Fruit fly (Drosophila melanogaster) whole organism, embryonic: Measurements from ENCODE around the gene Jhbp1.
A peak's percentile ranks its signal among the peaks of the same experiment; 100 is the strongest.

ENCODE experiments used
- Adf1 ChIP-seq: fragments of 200-800 bp; sonication (Bioruptor generic); IDR thresholded peaks from 2 replicates; pipeline ENCODE4 v1.3.6; 2022; ENCODE audit warnings: missing biosample characterization, missing genetic modification characterization
- Aef1 ChIP-seq: fragments of 200-800 bp; sonication (Bioruptor generic); IDR thresholded peaks from 3 replicates; pipeline ENCODE4 v1.3.6; 2022; ENCODE audit warnings: missing biosample characterization, missing genetic modification characterization
- Asciz ChIP-seq: fragments of 200-800 bp; sonication (Bioruptor generic); optimal IDR thresholded peaks from 2 replicates; lab custom pipeline; 2017; ENCODE audit warnings: missing biosample characterization, mild to moderate bottlenecking, missing genetic modification characterization, missing genetic modification reagents
- Blimp-1 ChIP-seq: fragments of 200-800 bp; sonication (Bioruptor generic); optimal IDR thresholded peaks from 3 replicates; lab custom pipeline; 2018; ENCODE audit warnings: missing biosample characterization, missing genetic modification characterization, mild to moderate bottlenecking, moderate library complexity, missing genetic modification reagents
- CG10979 ChIP-seq: fragments of 200-800 bp; sonication (Bioruptor generic); optimal IDR thresholded peaks from 2 replicates; lab custom pipeline; 2018; ENCODE audit warnings: missing biosample characterization, mild to moderate bottlenecking, missing genetic modification characterization, moderate library complexity
- CG12071 ChIP-seq: fragments of 200-800 bp; sonication (Bioruptor generic); optimal IDR thresholded peaks from 3 replicates; lab custom pipeline; 2018; ENCODE audit warnings: missing biosample characterization, mild to moderate bottlenecking, missing genetic modification characterization
- CG12155 ChIP-seq: fragments of 200-800 bp; sonication (Bioruptor generic); optimal IDR thresholded peaks from 3 replicates; lab custom pipeline; 2016; ENCODE audit warnings: missing biosample characterization, missing genetic modification characterization
- CG12942 ChIP-seq: fragments of 200-800 bp; sonication (Bioruptor generic); optimal IDR thresholded peaks from 3 replicates; lab custom pipeline; 2016; ENCODE audit warnings: missing biosample characterization, missing genetic modification characterization
- CG13287 ChIP-seq: fragments of 200-800 bp; sonication (Bioruptor generic); IDR thresholded peaks from 2 replicates; pipeline ENCODE4 v1.3.6; 2022; ENCODE audit warnings: missing biosample characterization, missing genetic modification characterization; ENCODE audit not compliant: partially characterized antibody
- CG13775 ChIP-seq: fragments of 200-800 bp; sonication (Bioruptor generic); optimal IDR thresholded peaks from 3 replicates; lab custom pipeline; 2017; ENCODE audit warnings: missing biosample characterization, mild to moderate bottlenecking, missing genetic modification characterization
- CG15479 ChIP-seq: fragments of 200-800 bp; sonication (Bioruptor generic); optimal IDR thresholded peaks from 3 replicates; lab custom pipeline; 2019; ENCODE audit warnings: missing biosample characterization, mild to moderate bottlenecking, missing genetic modification characterization, moderate library complexity
- CG17361 ChIP-seq: fragments of 200-800 bp; sonication (Bioruptor generic); IDR thresholded peaks from 3 replicates; pipeline ENCODE4 v1.3.6; 2022; ENCODE audit warnings: missing biosample characterization, missing genetic modification characterization
- CG2120 ChIP-seq: fragments of 200-800 bp; sonication (Bioruptor generic); optimal IDR thresholded peaks from 3 replicates; lab custom pipeline; 2016; ENCODE audit warnings: missing biosample characterization, missing genetic modification characterization
- CG2875 ChIP-seq: fragments of 200-800 bp; sonication (Bioruptor generic); optimal IDR thresholded peaks from 2 replicates; lab custom pipeline; 2017; ENCODE audit warnings: missing biosample characterization, mild to moderate bottlenecking, missing genetic modification characterization, missing genetic modification reagents
- CG30431 ChIP-seq: fragments of 200-800 bp; sonication (Bioruptor generic); optimal IDR thresholded peaks from 2 replicates; lab custom pipeline; 2017; ENCODE audit warnings: missing biosample characterization, missing genetic modification characterization
- CG3065 ChIP-seq: fragments of 200-800 bp; sonication (Bioruptor generic); optimal IDR thresholded peaks from 2 replicates; lab custom pipeline; 2016; ENCODE audit warnings: missing biosample characterization, missing genetic modification characterization
- CG43689 ChIP-seq: fragments of 200-800 bp; sonication (Bioruptor generic); IDR thresholded peaks from 2 replicates; pipeline ENCODE4 v1.3.6; 2022; ENCODE audit warnings: missing biosample characterization, missing genetic modification characterization
- CG4820 ChIP-seq: fragments of 200-800 bp; sonication (Bioruptor generic); optimal IDR thresholded peaks from 3 replicates; lab custom pipeline; 2016; ENCODE audit warnings: missing biosample characterization, missing genetic modification characterization
- CG7963 ChIP-seq: fragments of 200-800 bp; sonication (Bioruptor generic); IDR thresholded peaks from 3 replicates; pipeline ENCODE4 v1.3.6; 2022; ENCODE audit warnings: missing biosample characterization, missing genetic modification characterization; ENCODE audit not compliant: partially characterized antibody
- E2f2 ChIP-seq: fragments of 200-800 bp; sonication (Bioruptor generic); IDR thresholded peaks from 2 replicates; pipeline ENCODE4 v1.3.6; 2022; ENCODE audit warnings: missing biosample characterization, missing genetic modification characterization
- Hey ChIP-seq: fragments of 200-800 bp; sonication (Bioruptor generic); optimal IDR thresholded peaks from 3 replicates; lab custom pipeline; 2018; ENCODE audit warnings: missing biosample characterization, mild to moderate bottlenecking, missing genetic modification characterization
- Jarid2 ChIP-seq: fragments of 200-800 bp; sonication (Bioruptor generic); optimal IDR thresholded peaks from 3 replicates; lab custom pipeline; 2017; ENCODE audit warnings: mild to moderate bottlenecking, missing biosample characterization, missing genetic modification reagents, missing genetic modification characterization
- Mes4 ChIP-seq: fragments of 200-800 bp; sonication (Bioruptor generic); optimal IDR thresholded peaks from 2 replicates; lab custom pipeline; 2016; ENCODE audit warnings: missing biosample characterization, missing genetic modification characterization
- NfI ChIP-seq: fragments of 200-800 bp; sonication (Bioruptor generic); optimal IDR thresholded peaks from 3 replicates; lab custom pipeline; 2018; ENCODE audit warnings: missing biosample characterization, mild to moderate bottlenecking, missing genetic modification characterization, moderate library complexity
- Opbp ChIP-seq: fragments of 200-800 bp; sonication (Bioruptor generic); IDR thresholded peaks from 3 replicates; pipeline ENCODE4 v1.3.6; 2022; ENCODE audit warnings: missing biosample characterization, missing genetic modification characterization; ENCODE audit not compliant: partially characterized antibody
- Pdp1 ChIP-seq, 2 experiments: fragments of 200-800 bp; sonication (Bioruptor generic); optimal IDR thresholded peaks; 3 replicates each; lab custom pipeline; 2016; ENCODE audit warnings: missing biosample characterization in 2 of 2, missing genetic modification characterization in 2 of 2, mild to moderate bottlenecking in 1 of 2, moderate library complexity in 1 of 2
- Scr ChIP-seq: fragments of 200-800 bp; sonication (Bioruptor generic); IDR thresholded peaks from 2 replicates; pipeline ENCODE4 v1.3.6; 2022; ENCODE audit warnings: missing biosample characterization, missing genetic modification characterization; ENCODE audit not compliant: partially characterized antibody
- Sox102F ChIP-seq: fragments of 200-800 bp; sonication (Bioruptor generic); optimal IDR thresholded peaks from 2 replicates; lab custom pipeline; 2018; ENCODE audit warnings: missing biosample characterization, mild to moderate bottlenecking, missing genetic modification characterization, moderate library complexity
- TFAM ChIP-seq: fragments of 200-800 bp; sonication (Bioruptor generic); optimal IDR thresholded peaks from 2 replicates; lab custom pipeline; 2017; ENCODE audit warnings: missing biosample characterization, missing genetic modification characterization, inconsistent platforms
- Trl ChIP-seq, 3 experiments: fragments of >200 bp in 2 of 3; fragments of 200-800 bp in 1 of 3; sonication (Bioruptor generic) in 1 of 3; optimal IDR thresholded peaks; 2 replicates in 1 of 3; 3 replicates in 2 of 3; lab custom pipeline; 2016 to 2017; ENCODE audit warnings: missing biosample characterization in 1 of 3, missing genetic modification characterization in 1 of 3
- Vsx1 ChIP-seq: fragments of 200-800 bp; sonication (Bioruptor generic); optimal IDR thresholded peaks from 2 replicates; lab custom pipeline; 2017; ENCODE audit warnings: missing biosample characterization, mild to moderate bottlenecking, missing genetic modification characterization, missing genetic modification reagents
- bbx ChIP-seq: fragments of 200-800 bp; sonication (Bioruptor generic); IDR thresholded peaks from 2 replicates; pipeline ENCODE4 v1.3.6; 2022; ENCODE audit warnings: missing biosample characterization, missing genetic modification characterization; ENCODE audit not compliant: partially characterized antibody
- chn ChIP-seq: fragments of 200-800 bp; sonication (Bioruptor generic); optimal IDR thresholded peaks from 2 replicates; lab custom pipeline; 2016; ENCODE audit warnings: missing biosample characterization, missing genetic modification characterization
- crol ChIP-seq: fragments of 200-800 bp; sonication (Bioruptor generic); IDR thresholded peaks from 2 replicates; pipeline ENCODE4 v1.3.6; 2022; ENCODE audit warnings: missing biosample characterization, missing genetic modification characterization
- dmrt99B ChIP-seq: fragments of 200-800 bp; sonication (Bioruptor generic); optimal IDR thresholded peaks from 2 replicates; lab custom pipeline; 2018; ENCODE audit warnings: missing biosample characterization, mild to moderate bottlenecking, missing genetic modification characterization, moderate library complexity
- dysf ChIP-seq: fragments of 200-800 bp; sonication (Bioruptor generic); IDR thresholded peaks from 3 replicates; pipeline ENCODE4 v1.3.6; 2022; ENCODE audit warnings: missing biosample characterization, missing genetic modification characterization
- fd96Cb ChIP-seq: fragments of 200-800 bp; sonication (Bioruptor generic); optimal IDR thresholded peaks from 2 replicates; lab custom pipeline; 2018; ENCODE audit warnings: missing biosample characterization, mild to moderate bottlenecking, missing genetic modification characterization, moderate library complexity
- gt ChIP-seq: fragments of 200-800 bp; sonication (Bioruptor generic); IDR thresholded peaks from 2 replicates; pipeline ENCODE4 v1.3.6; 2022; ENCODE audit warnings: missing biosample characterization, missing genetic modification characterization
- hkb ChIP-seq, 2 experiments: fragments of 200-800 bp in 1 of 2; fragments of >200 bp in 1 of 2; sonication (Bioruptor generic) in 1 of 2; IDR thresholded peaks in 1 of 2; optimal IDR thresholded peaks in 1 of 2; 2 replicates each; pipeline versions ENCODE4 v1.3.6 to Lab custom; 2017 to 2022; ENCODE audit warnings: missing biosample characterization in 1 of 2, missing genetic modification characterization in 1 of 2
- nerfin-2 ChIP-seq: fragments of 200-800 bp; sonication (Bioruptor generic); IDR thresholded peaks from 2 replicates; pipeline ENCODE4 v1.3.6; 2022; ENCODE audit warnings: missing biosample characterization, missing genetic modification characterization; ENCODE audit not compliant: partially characterized antibody
- oc ChIP-seq: fragments of 200-800 bp; sonication (Bioruptor generic); optimal IDR thresholded peaks from 2 replicates; lab custom pipeline; 2018; ENCODE audit warnings: missing biosample characterization, mild to moderate bottlenecking, missing genetic modification characterization, moderate library complexity
- rib ChIP-seq: fragments of 200-800 bp; sonication (Bioruptor generic); IDR thresholded peaks from 2 replicates; pipeline ENCODE4 v1.3.6; 2022; ENCODE audit warnings: missing biosample characterization, missing genetic modification characterization
- salm ChIP-seq: fragments of 200-800 bp; sonication (Bioruptor generic); optimal IDR thresholded peaks from 2 replicates; lab custom pipeline; 2018; ENCODE audit warnings: missing biosample characterization, mild to moderate bottlenecking, missing genetic modification characterization
- shn ChIP-seq: fragments of 200-800 bp; sonication (Bioruptor generic); optimal IDR thresholded peaks from 3 replicates; lab custom pipeline; 2016; ENCODE audit warnings: missing biosample characterization, missing genetic modification characterization
- sima ChIP-seq: fragments of 200-800 bp; sonication (Bioruptor generic); optimal IDR thresholded peaks from 2 replicates; lab custom pipeline; 2016; ENCODE audit warnings: missing biosample characterization, missing genetic modification characterization
- slp2 ChIP-seq: fragments of 200-800 bp; sonication (Bioruptor generic); optimal IDR thresholded peaks from 2 replicates; lab custom pipeline; 2016; ENCODE audit warnings: missing biosample characterization, missing genetic modification characterization
- sob ChIP-seq: fragments of 200-800 bp; sonication (Bioruptor generic); IDR thresholded peaks from 2 replicates; pipeline ENCODE4 v1.3.6; 2022; ENCODE audit warnings: missing biosample characterization, missing genetic modification characterization
- sqz ChIP-seq: fragments of 200-800 bp; sonication (Bioruptor generic); optimal IDR thresholded peaks from 3 replicates; lab custom pipeline; 2018; ENCODE audit warnings: missing biosample characterization, mild to moderate bottlenecking, missing genetic modification characterization
- sug ChIP-seq: fragments of 200-800 bp; optimal IDR thresholded peaks from 2 replicates; lab custom pipeline; 2019; ENCODE audit warnings: missing biosample characterization, mild to moderate bottlenecking, missing genetic modification characterization, moderate library complexity
- toy ChIP-seq: fragments of 200-800 bp; sonication (Bioruptor generic); IDR thresholded peaks from 2 replicates; pipeline ENCODE4 v1.3.6; 2022; ENCODE audit warnings: missing biosample characterization, missing genetic modification characterization

Jhbp1 gene

dm6 chr3R:4962689-4963088, 2.6 kb upstream of the Jhbp1 start (continued):
- TF ChIP-seq Adf1, result no peak
- no peak for TF ChIP-seq toy (GFP tag; lab: Robert Waterston, UW)
- TF ChIP-seq chn, result peak; percentile 10
- TF ChIP-seq gt (GFP tag; lab: Robert Waterston, UW), result no peak
- TF ChIP-seq CG2875 (GFP tag; lab: Kevin White, UChicago), result no peak
- TF ChIP-seq slp2 (GFP tag; lab: Kevin White, UChicago), result no peak
- TF ChIP-seq Blimp-1 (GFP tag; lab: Kevin White, UChicago), result no peak
- no peak for TF ChIP-seq TFAM (GFP tag; lab: Kevin White, UChicago)
- peak; percentile 33 for TF ChIP-seq CG2120 (GFP tag; lab: Kevin White, UChicago)
- TF ChIP-seq Sox102F (GFP tag; lab: Kevin White, UChicago), result peak; percentile 5
- TF ChIP-seq CG43689, result no peak
- TF ChIP-seq Hey (tag; lab: Kevin White, UChicago), result no peak
- no peak for TF ChIP-seq CG7963
- no peak for TF ChIP-seq rib (GFP tag; lab: Robert Waterston, UW)
- TF ChIP-seq CG10979 (tag; lab: Kevin White, UChicago), result peak; percentile 1
- no peak for TF ChIP-seq Jarid2 (GFP tag; lab: Kevin White, UChicago)
- TF ChIP-seq CG17361, result 0 out of 3 replicates have a peak, but pooled peaks have one; percentile 17
- no peak for TF ChIP-seq CG30431 (GFP tag; lab: Kevin White, UChicago)
- no peak for TF ChIP-seq sqz
- peak in 1 of 2 experiments; percentile 13 for TF ChIP-seq Pdp1 (GFP tag; optimal IDR thresholded peaks at IDR 0.05; lab: Kevin White, UChicago)
- no peak for TF ChIP-seq Asciz (GFP tag; lab: Kevin White, UChicago)
- TF ChIP-seq CG12071 (GFP tag; lab: Kevin White, UChicago), result no peak
- no peak for TF ChIP-seq sug (tag; lab: Kevin White, UChicago)
- no peak for TF ChIP-seq dmrt99B (tag; lab: Kevin White, UChicago)
- TF ChIP-seq CG12942 (GFP tag; lab: Kevin White, UChicago), result no peak
- no peak for TF ChIP-seq CG13775 (GFP tag; lab: Kevin White, UChicago)
- no peak for TF ChIP-seq oc (tag; lab: Kevin White, UChicago)
- no peak for TF ChIP-seq Mes4
- peak; percentile 25; the same call in 1 of the 2 replicates for TF ChIP-seq sob (GFP tag; lab: Robert Waterston, UW)
- TF ChIP-seq NfI (GFP tag; lab: Kevin White, UChicago), result no peak
- TF ChIP-seq CG4820 (GFP tag; lab: Kevin White, UChicago), result no peak
- no peak for TF ChIP-seq crol
- no peak for TF ChIP-seq Vsx1 (GFP tag; lab: Kevin White, UChicago)
- no peak for TF ChIP-seq CG3065 (GFP tag; lab: Kevin White, UChicago)
- no peak for TF ChIP-seq fd96Cb (tag; lab: Kevin White, UChicago)
- TF ChIP-seq Opbp (GFP tag; lab: Robert Waterston, UW), result no peak
- no peak for TF ChIP-seq salm (tag; lab: Kevin White, UChicago)
- peak; percentile 14; the same call in 1 of the 2 replicates for TF ChIP-seq CG13287 (GFP tag; lab: Robert Waterston, UW)
- TF ChIP-seq Trl (optimal IDR thresholded peaks at IDR 0.05; lab: Kevin White, UChicago), result no peak
- TF ChIP-seq Trl (GFP tag; optimal IDR thresholded peaks at IDR 0.05; lab: Kevin White, UChicago), result no peak
- TF ChIP-seq sima, result no peak
- TF ChIP-seq CG15479 (GFP tag; lab: Kevin White, UChicago), result no peak
- TF ChIP-seq E2f2, result no peak
- no peak for TF ChIP-seq hkb (optimal IDR thresholded peaks at IDR 0.05; lab: Kevin White, UChicago)
- no peak for TF ChIP-seq hkb (GFP tag; IDR thresholded peaks at IDR 0.05; lab: Robert Waterston, UW)
- no peak for TF ChIP-seq CG12155 (GFP tag; lab: Kevin White, UChicago)
- no peak for TF ChIP-seq Aef1 (GFP tag; lab: Robert Waterston, UW)
- no peak for TF ChIP-seq Scr (GFP tag; lab: Robert Waterston, UW)
- no peak for TF ChIP-seq bbx
- TF ChIP-seq dysf, result no peak
- peak; percentile 44 for TF ChIP-seq shn (GFP tag; lab: Kevin White, UChicago)
- no peak for TF ChIP-seq nerfin-2
